Fruit fly (Drosophila melanogaster): ENCODE data around the gene CG9331.

CG9331 gene

dm6 chr2L:20864764-20865265 is 42.2 kb downstream of the CG9331 start, which contains the start of gene CG9338 (continued):
- TF ChIP-seq dimm (GFP tag; IDR thresholded peaks at IDR 0.05) (no peak), Ravus (GFP tag; IDR thresholded peaks at IDR 0.05) (peak; percentile 47; the same call in 1 of the 2 replicates), caup (GFP tag; optimal IDR thresholded peaks at IDR 0.05; ENCODE audit: severe bottlenecking) (peak; percentile 86), CHES-1-like (GFP tag; optimal IDR thresholded peaks at IDR 0.05) (peak; percentile 88), HLHmδ (GFP tag; optimal IDR thresholded peaks at IDR 0.05) (no peak), btn (GFP tag; optimal IDR thresholded peaks at IDR 0.05) (peak; percentile 21), Oaz (GFP tag; IDR thresholded peaks at IDR 0.05) (no peak; the same call in 1 of the 2 replicates), CG2120 (GFP tag; optimal IDR thresholded peaks at IDR 0.05) (peak; percentile 89), sna (GFP tag; IDR thresholded peaks at IDR 0.05; ENCODE audit: partially characterized antibody) (no peak), disco-r (GFP tag; optimal IDR thresholded peaks at IDR 0.05) (peak; percentile 79), D19A (tag; optimal IDR thresholded peaks at IDR 0.05) (peak; percentile 74), CG4360 (GFP tag; IDR thresholded peaks at IDR 0.05) (peak; percentile 61), emc (GFP tag; optimal IDR thresholded peaks at IDR 0.05) (peak; percentile 27), CG1529 (GFP tag; optimal IDR thresholded peaks at IDR 0.05) (peak; percentile 62), CG34376 (GFP tag; optimal IDR thresholded peaks at IDR 0.05) (peak; percentile 92), row (GFP tag; IDR thresholded peaks at IDR 0.05) (peak; percentile 99), pros (GFP tag; optimal IDR thresholded peaks at IDR 0.05) (peak; percentile 60), CG15479 (GFP tag; optimal IDR thresholded peaks at IDR 0.05) (no peak), C15 (GFP tag; IDR thresholded peaks at IDR 0.05) (peak; percentile 17; the same call in 1 of the 3 replicates), Hsf (GFP tag; optimal IDR thresholded peaks at IDR 0.05) (peak; percentile 71), Rfx (GFP tag; IDR thresholded peaks at IDR 0.05) (peak; percentile 85), Dad (GFP tag; optimal IDR thresholded peaks at IDR 0.05) (peak; percentile 69), nau (GFP tag; optimal IDR thresholded peaks at IDR 0.05) (peak; percentile 96), CG12155 (GFP tag; optimal IDR thresholded peaks at IDR 0.05) (peak; percentile 96), fd3F (GFP tag; optimal IDR thresholded peaks at IDR 0.05) (peak; percentile 72), aop (GFP tag; IDR thresholded peaks at IDR 0.05) (no peak), CG9215 (GFP tag; IDR thresholded peaks at IDR 0.05) (peak; percentile 93), CG17186 (GFP tag; optimal IDR thresholded peaks at IDR 0.05) (peak; percentile 62), CG9797 (GFP tag; optimal IDR thresholded peaks at IDR 0.05) (peak; percentile 37), CG15514 (GFP tag; optimal IDR thresholded peaks at IDR 0.05) (peak; percentile 86), NfI (GFP tag; optimal IDR thresholded peaks at IDR 0.05) (peak; percentile 79), CG43689 (GFP tag; IDR thresholded peaks at IDR 0.05) (no peak), CG5245 (GFP tag; optimal IDR thresholded peaks at IDR 0.05) (peak; percentile 48), unc-4 (GFP tag; IDR thresholded peaks at IDR 0.05; ENCODE audit: partially characterized antibody) (no peak), CG9437 (GFP tag; optimal IDR thresholded peaks at IDR 0.05) (peak; percentile 58), stwl (tag; optimal IDR thresholded peaks at IDR 0.05) (no peak), bowl (GFP tag; IDR thresholded peaks at IDR 0.05) (peak; percentile 31; the same call in 1 of the 2 replicates), CG11560 (tag; IDR thresholded peaks at IDR 0.05) (no peak), CG4707 (GFP tag; optimal IDR thresholded peaks at IDR 0.05) (peak; percentile 11), dan (GFP tag; IDR thresholded peaks at IDR 0.05) (peak; percentile 47; the same call in 1 of the 2 replicates), Eip74EF (GFP tag; optimal IDR thresholded peaks at IDR 0.05) (peak in 1 of 2 experiments; percentile 89), gro (GFP tag; optimal IDR thresholded peaks at IDR 0.05) (peak; percentile 86), rib (GFP tag; IDR thresholded peaks at IDR 0.05) (peak; percentile 77), CG3847 (GFP tag; IDR thresholded peaks at IDR 0.05) (peak; percentile 70), CG17612 (GFP tag; IDR thresholded peaks at IDR 0.05) (peak; percentile 90), vnd (GFP tag; IDR thresholded peaks at IDR 0.05; ENCODE audit: partially characterized antibody) (0 out of 3 replicates have a peak, but pooled peaks have one; percentile 23), CG16779 (GFP tag; IDR thresholded peaks at IDR 0.05) (peak; percentile 82), CG13123 (GFP tag; optimal IDR thresholded peaks at IDR 0.05) (peak; percentile 47), esg (GFP tag; conservative IDR thresholded peaks at IDR 0.05) (peak; percentile 76), hbn (GFP tag; IDR thresholded peaks at IDR 0.05; ENCODE audit: partially characterized antibody) (0 out of 2 replicates have a peak, but pooled peaks have one; percentile 16)

Measured in whole organism, embryonic.